Fruit fly (Drosophila melanogaster) whole organism, embryonic: ENCODE data around the gene CG17199.
A peak's percentile ranks its signal among the peaks of the same experiment; 100 is the strongest.

Experiments used
- Ada2b ChIP-seq: fragments of 200-800 bp; sonication (Bioruptor generic); IDR thresholded peaks from 2 replicates; pipeline ENCODE4 v1.3.6; 2022; ENCODE audit warnings: missing biosample characterization, missing genetic modification characterization
- B-H1 ChIP-seq: fragments of 200-800 bp; sonication (Bioruptor generic); IDR thresholded peaks from 3 replicates; pipeline ENCODE4 v1.3.6; 2022; ENCODE audit warnings: missing biosample characterization, missing genetic modification characterization
- BEAF-32 ChIP-seq: fragments of 200-800 bp; sonication (Bioruptor generic); optimal IDR thresholded peaks from 3 replicates; lab custom pipeline; 2017; ENCODE audit warnings: missing biosample characterization, missing genetic modification characterization, mild to moderate bottlenecking, moderate library complexity, missing genetic modification reagents
- BtbVII ChIP-seq: fragments of 200-800 bp; sonication (Bioruptor generic); optimal IDR thresholded peaks from 3 replicates; lab custom pipeline; 2017; ENCODE audit warnings: missing biosample characterization, mild to moderate bottlenecking, missing genetic modification characterization
- CG11560 ChIP-seq: fragments of 200-800 bp; sonication (Bioruptor generic); IDR thresholded peaks from 3 replicates; pipeline ENCODE4 v1.3.6; 2022; ENCODE audit warnings: missing biosample characterization, missing genetic modification characterization
- CG13123 ChIP-seq: fragments of 200-800 bp; sonication (Bioruptor generic); optimal IDR thresholded peaks from 2 replicates; lab custom pipeline; 2016; ENCODE audit warnings: missing biosample characterization, missing genetic modification characterization
- CG13296 ChIP-seq: fragments of 200-800 bp; sonication (Bioruptor generic); optimal IDR thresholded peaks from 3 replicates; lab custom pipeline; 2018; ENCODE audit warnings: missing biosample characterization, mild to moderate bottlenecking, missing genetic modification characterization
- CG15601 ChIP-seq: fragments of 200-800 bp; sonication (Bioruptor generic); optimal IDR thresholded peaks from 3 replicates; lab custom pipeline; 2019; ENCODE audit warnings: missing biosample characterization, mild to moderate bottlenecking, missing genetic modification characterization, moderate library complexity
- CG2199 ChIP-seq: fragments of 200-800 bp; sonication (Bioruptor generic); IDR thresholded peaks from 3 replicates; pipeline ENCODE4 v1.3.6; 2022; ENCODE audit warnings: missing biosample characterization, missing genetic modification characterization
- CG2712 ChIP-seq: fragments of 200-800 bp; optimal IDR thresholded peaks from 3 replicates; lab custom pipeline; 2019; ENCODE audit warnings: missing biosample characterization, mild to moderate bottlenecking, missing genetic modification characterization, moderate library complexity
- CG31441 ChIP-seq: fragments of 200-800 bp; sonication (Bioruptor generic); IDR thresholded peaks from 2 replicates; pipeline ENCODE4 v1.3.6; 2022; ENCODE audit warnings: missing biosample characterization, missing genetic modification characterization
- CG33557 ChIP-seq: fragments of 200-800 bp; sonication (Bioruptor generic); optimal IDR thresholded peaks from 2 replicates; lab custom pipeline; 2019; ENCODE audit warnings: missing biosample characterization, mild to moderate bottlenecking, missing genetic modification characterization, moderate library complexity
- CG4730 ChIP-seq: fragments of 200-800 bp; sonication (Bioruptor generic); IDR thresholded peaks from 2 replicates; pipeline ENCODE4 v1.3.6; 2022; ENCODE audit warnings: missing biosample characterization, missing genetic modification characterization
- CG5245 ChIP-seq: fragments of 200-800 bp; sonication (Bioruptor generic); optimal IDR thresholded peaks from 3 replicates; lab custom pipeline; 2016; ENCODE audit warnings: missing biosample characterization, missing genetic modification characterization
- CG6813 ChIP-seq: fragments of 200-800 bp; sonication (Bioruptor generic); optimal IDR thresholded peaks from 2 replicates; lab custom pipeline; 2017; ENCODE audit warnings: missing biosample characterization, missing genetic modification characterization, mild to moderate bottlenecking, moderate library complexity, missing genetic modification reagents
- CG7372 ChIP-seq: fragments of 200-800 bp; sonication (Bioruptor generic); IDR thresholded peaks from 2 replicates; pipeline ENCODE4 v1.3.6; 2022; ENCODE audit warnings: missing biosample characterization, missing genetic modification characterization
- CG8290 ChIP-seq, 3 experiments: fragments of 200-800 bp; sonication (Bioruptor generic); optimal IDR thresholded peaks; 2 replicates each; lab custom pipeline; 2016 to 2019; ENCODE audit warnings: missing biosample characterization in 3 of 3, missing genetic modification characterization in 3 of 3, mild to moderate bottlenecking in 2 of 3, moderate library complexity in 1 of 3
- CG8388 ChIP-seq: fragments of 200-800 bp; sonication (Bioruptor generic); optimal IDR thresholded peaks from 2 replicates; lab custom pipeline; 2019; ENCODE audit warnings: missing biosample characterization, mild to moderate bottlenecking, missing genetic modification characterization, moderate library complexity
- CG9437 ChIP-seq: fragments of 200-800 bp; sonication (Bioruptor generic); optimal IDR thresholded peaks from 2 replicates; lab custom pipeline; 2018; ENCODE audit warnings: missing biosample characterization, mild to moderate bottlenecking, missing genetic modification characterization
- CG9727 ChIP-seq: fragments of 200-800 bp; sonication (Bioruptor generic); optimal IDR thresholded peaks from 3 replicates; lab custom pipeline; 2017; ENCODE audit warnings: missing biosample characterization, mild to moderate bottlenecking, missing genetic modification characterization
- D ChIP-seq, 2 experiments: fragments of 200-800 bp in 1 of 2; fragments of >200 bp in 1 of 2; sonication (Bioruptor generic) in 1 of 2; optimal IDR thresholded peaks; 2 replicates in 1 of 2; 3 replicates in 1 of 2; lab custom pipeline; 2017; ENCODE audit warnings: mild to moderate bottlenecking in 1 of 2, missing biosample characterization in 1 of 2, missing genetic modification characterization in 1 of 2, missing genetic modification reagents in 1 of 2
- Deaf1 ChIP-seq: fragments of 200-800 bp; optimal IDR thresholded peaks from 3 replicates; lab custom pipeline; 2019; ENCODE audit warnings: missing biosample characterization, mild to moderate bottlenecking, missing genetic modification characterization, moderate library complexity
- Doc2 ChIP-seq: fragments of 200-800 bp; sonication (Bioruptor generic); IDR thresholded peaks from 2 replicates; pipeline ENCODE4 v1.3.6; 2022; ENCODE audit warnings: missing biosample characterization, missing genetic modification characterization
- Dref ChIP-seq: fragments of 200-800 bp; sonication (Bioruptor generic); IDR thresholded peaks from 2 replicates; pipeline ENCODE4 v1.3.6; 2022; ENCODE audit warnings: missing biosample characterization, missing genetic modification characterization
- E2f1 ChIP-seq: fragments of 200-800 bp; sonication (Bioruptor generic); IDR thresholded peaks from 2 replicates; pipeline ENCODE4 v1.3.6; 2022; ENCODE audit warnings: missing biosample characterization, missing genetic modification characterization
- Hsf ChIP-seq: fragments of 200-800 bp; sonication (Bioruptor generic); optimal IDR thresholded peaks from 3 replicates; lab custom pipeline; 2016; ENCODE audit warnings: missing biosample characterization, missing genetic modification characterization
- Lpt ChIP-seq: fragments of >200 bp; optimal IDR thresholded peaks from 2 replicates; lab custom pipeline; 2018; ENCODE audit warnings: missing biosample characterization, missing genetic modification characterization
- Mes4 ChIP-seq: fragments of 200-800 bp; sonication (Bioruptor generic); optimal IDR thresholded peaks from 2 replicates; lab custom pipeline; 2016; ENCODE audit warnings: missing biosample characterization, missing genetic modification characterization
- Mrtf ChIP-seq: fragments of 200-800 bp; sonication (Bioruptor generic); IDR thresholded peaks from 3 replicates; pipeline ENCODE4 v1.3.6; 2022; ENCODE audit warnings: missing biosample characterization, missing genetic modification characterization
- Optix ChIP-seq: fragments of 200-800 bp; sonication (Bioruptor generic); IDR thresholded peaks from 3 replicates; pipeline ENCODE4 v1.3.6; 2022; ENCODE audit warnings: missing biosample characterization, missing genetic modification characterization
- Rfx ChIP-seq: fragments of 200-800 bp; sonication (Bioruptor generic); IDR thresholded peaks from 2 replicates; pipeline ENCODE4 v1.3.6; 2022; ENCODE audit warnings: missing biosample characterization, missing genetic modification characterization
- Six4 ChIP-seq: fragments of 200-800 bp; sonication (Bioruptor generic); optimal IDR thresholded peaks from 2 replicates; lab custom pipeline; 2016; ENCODE audit warnings: missing biosample characterization, missing genetic modification characterization
- Sry-β ChIP-seq: fragments of 200-800 bp; sonication (Bioruptor generic); optimal IDR thresholded peaks from 2 replicates; lab custom pipeline; 2018; ENCODE audit warnings: missing biosample characterization, mild to moderate bottlenecking, missing genetic modification characterization, moderate library complexity
- TFAM ChIP-seq: fragments of 200-800 bp; sonication (Bioruptor generic); optimal IDR thresholded peaks from 2 replicates; lab custom pipeline; 2017; ENCODE audit warnings: missing biosample characterization, missing genetic modification characterization, inconsistent platforms
- Usf ChIP-seq: fragments of 200-800 bp; sonication (Bioruptor generic); optimal IDR thresholded peaks from 2 replicates; lab custom pipeline; 2017; ENCODE audit warnings: missing genotype, missing biosample characterization, missing genetic modification characterization
- cas ChIP-seq: fragments of 200-800 bp; sonication (Bioruptor generic); IDR thresholded peaks from 2 replicates; pipeline ENCODE4 v1.3.6; 2022; ENCODE audit warnings: missing biosample characterization, missing genetic modification characterization
- dmrt11E ChIP-seq: fragments of 200-800 bp; sonication (Bioruptor generic); optimal IDR thresholded peaks from 3 replicates; lab custom pipeline; 2018; ENCODE audit warnings: missing biosample characterization, mild to moderate bottlenecking, missing genetic modification characterization, moderate library complexity
- grn ChIP-seq: fragments of 200-800 bp; sonication (Bioruptor generic); optimal IDR thresholded peaks from 3 replicates; lab custom pipeline; 2017; ENCODE audit warnings: missing biosample characterization, missing genetic modification characterization
- hb ChIP-seq: fragments of 200-800 bp; sonication (Bioruptor generic); IDR thresholded peaks from 3 replicates; pipeline ENCODE4 v1.3.6; 2022; ENCODE audit warnings: missing biosample characterization, missing genetic modification characterization; ENCODE audit not compliant: partially characterized antibody
- kay ChIP-seq: fragments of 200-800 bp; sonication (Bioruptor generic); optimal IDR thresholded peaks from 2 replicates; lab custom pipeline; 2016; ENCODE audit warnings: missing biosample characterization, missing genetic modification characterization
- lab ChIP-seq: fragments of 200-800 bp; sonication (Bioruptor generic); optimal IDR thresholded peaks from 3 replicates; lab custom pipeline; 2017; ENCODE audit warnings: missing biosample characterization, missing genetic modification characterization, mild to moderate bottlenecking, moderate library complexity, missing genetic modification reagents
- pita ChIP-seq: fragments of 200-800 bp; sonication (Bioruptor generic); optimal IDR thresholded peaks from 2 replicates; lab custom pipeline; 2017; ENCODE audit warnings: missing biosample characterization, mild to moderate bottlenecking, missing genetic modification characterization
- run ChIP-seq: fragments of 200-800 bp; sonication (Bioruptor generic); optimal IDR thresholded peaks from 3 replicates; lab custom pipeline; 2018; ENCODE audit warnings: missing biosample characterization, mild to moderate bottlenecking, missing genetic modification characterization
- sc ChIP-seq, 3 experiments: fragments of >200 bp in 2 of 3; fragments of 200-800 bp in 1 of 3; sonication (Bioruptor generic) in 1 of 3; optimal IDR thresholded peaks; 2 replicates in 2 of 3; 3 replicates in 1 of 3; lab custom pipeline; 2017; ENCODE audit warnings: mild to moderate bottlenecking in 1 of 3, missing biosample characterization in 1 of 3, missing genetic modification characterization in 1 of 3, missing genetic modification reagents in 1 of 3
- sim ChIP-seq: fragments of 200-800 bp; sonication (Bioruptor generic); IDR thresholded peaks from 2 replicates; pipeline ENCODE4 v1.3.6; 2022; ENCODE audit warnings: missing biosample characterization, missing genetic modification characterization
- sisA ChIP-seq: fragments of 200-800 bp; sonication (Bioruptor generic); IDR thresholded peaks from 2 replicates; pipeline ENCODE4 v1.3.6; 2022; ENCODE audit warnings: missing biosample characterization, missing genetic modification characterization
- stc ChIP-seq: fragments of 200-800 bp; sonication (Bioruptor generic); IDR thresholded peaks from 2 replicates; pipeline ENCODE4 v1.3.6; 2022; ENCODE audit warnings: missing biosample characterization, missing genetic modification characterization
- twi ChIP-seq: fragments of 200-800 bp; optimal IDR thresholded peaks from 2 replicates; lab custom pipeline; 2019; ENCODE audit warnings: missing biosample characterization, mild to moderate bottlenecking, missing genetic modification characterization, moderate library complexity
- zf30C ChIP-seq: fragments of 200-800 bp; sonication (Bioruptor generic); optimal IDR thresholded peaks from 3 replicates; lab custom pipeline; 2018; ENCODE audit warnings: missing biosample characterization, mild to moderate bottlenecking, missing genetic modification characterization

Gene CG17199

DNA sequence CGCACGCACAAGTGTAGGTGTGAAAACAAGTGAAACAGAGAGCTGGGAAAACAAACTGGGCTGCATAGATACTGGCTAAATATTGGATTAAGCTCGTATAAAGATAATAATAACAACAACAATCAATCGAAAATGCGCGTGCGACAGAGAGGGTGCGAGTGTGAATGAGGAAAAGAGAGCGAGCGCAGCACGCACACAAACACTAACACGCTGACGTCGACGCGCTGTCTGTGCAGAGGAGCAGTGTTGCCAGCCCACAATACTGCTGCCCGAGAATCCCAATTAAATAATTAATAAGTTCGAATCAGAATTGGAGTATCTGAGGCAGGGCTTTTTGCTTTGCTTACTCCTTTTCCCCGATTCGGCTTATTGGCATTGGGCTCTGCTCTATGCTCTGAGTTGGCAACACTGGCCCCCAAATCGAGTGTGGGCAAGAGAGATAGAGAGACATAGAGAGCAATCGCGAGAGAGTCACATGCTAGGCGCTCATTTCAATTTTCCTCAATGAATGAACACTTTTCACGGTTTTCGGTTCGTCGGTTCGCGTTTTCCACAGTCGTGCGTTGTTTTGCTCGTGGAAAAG is 43.5 kb upstream of the CG17199 start (continued):
- TF ChIP-seq CG5245 (GFP tag; lab: Kevin White, UChicago) (peak; percentile 71), Lpt (GFP tag; lab: Kevin White, UChicago) (no peak), D (optimal IDR thresholded peaks at IDR 0.05; lab: Kevin White, UChicago) (no peak), D (GFP tag; optimal IDR thresholded peaks at IDR 0.05; lab: Kevin White, UChicago) (peak; percentile 73), twi (tag; lab: Kevin White, UChicago) (peak; percentile 1), CG9437 (no peak), pita (GFP tag; lab: Kevin White, UChicago) (no peak), Optix (GFP tag; lab: Robert Waterston, UW) (peak; percentile 89), Rfx (peak; percentile 93), sisA (peak; percentile 81), kay (GFP tag; lab: Kevin White, UChicago) (peak; percentile 62), lab (GFP tag; lab: Kevin White, UChicago) (peak; percentile 93), Deaf1 (peak; percentile 86), grn (GFP tag; lab: Kevin White, UChicago) (peak; percentile 28), dmrt11E (tag; lab: Kevin White, UChicago) (peak; percentile 65), BtbVII (GFP tag; lab: Kevin White, UChicago) (peak; percentile 74), stc (GFP tag; lab: Robert Waterston, UW) (peak; percentile 89), CG15601 (tag; lab: Kevin White, UChicago) (peak; percentile 54), CG8388 (GFP tag; lab: Kevin White, UChicago) (peak; percentile 76), CG33557 (GFP tag; lab: Kevin White, UChicago) (peak; percentile 3), sim (GFP tag; lab: Robert Waterston, UW) (peak; percentile 77), Usf (GFP tag; lab: Kevin White, UChicago) (peak; percentile 54), Mes4 (peak; percentile 73), Dref (GFP tag; lab: Robert Waterston, UW) (no peak), BEAF-32 (GFP tag; lab: Kevin White, UChicago) (no peak), CG13296 (GFP tag; lab: Kevin White, UChicago) (peak; percentile 48), Doc2 (GFP tag; lab: Robert Waterston, UW) (no peak), CG11560 (tag; lab: Robert Waterston, UW) (peak; percentile 71; the same call in 1 of the 3 replicates), CG7372 (GFP tag; lab: Robert Waterston, UW) (peak; percentile 83), zf30C (GFP tag; lab: Kevin White, UChicago) (no peak), CG31441 (peak; percentile 52; the same call in 1 of the 2 replicates), CG13123 (GFP tag; lab: Kevin White, UChicago) (peak; percentile 61), Hsf (peak; percentile 90), CG2712 (peak; percentile 82), B-H1 (GFP tag; lab: Robert Waterston, UW) (peak; percentile 81), Mrtf (peak; percentile 81), TFAM (GFP tag; lab: Kevin White, UChicago) (peak; percentile 45), Ada2b (peak; percentile 90), hb (GFP tag; lab: Robert Waterston, UW) (no peak), sc (optimal IDR thresholded peaks at IDR 0.05; lab: Kevin White, UChicago) (no peak), sc (GFP tag; optimal IDR thresholded peaks at IDR 0.05; lab: Kevin White, UChicago) (peak; percentile 60), CG6813 (GFP tag; lab: Kevin White, UChicago) (peak; percentile 90), CG4730 (GFP tag; lab: Robert Waterston, UW) (peak; percentile 81), run (tag; lab: Kevin White, UChicago) (peak; percentile 53), CG8290 (GFP tag; optimal IDR thresholded peaks at IDR 0.05; lab: Kevin White, UChicago) (peak; percentile 33), CG8290 (tag; optimal IDR thresholded peaks at IDR 0.05; lab: Kevin White, UChicago) (peak in 1 of 2 experiments; percentile 97), cas (peak; percentile 86), CG2199 (GFP tag; lab: Robert Waterston, UW) (peak; percentile 77; the same call in 2 of the 3 replicates), Six4 (peak; percentile 83), CG9727 (GFP tag; lab: Kevin White, UChicago) (peak; percentile 86), Sry-β (GFP tag; lab: Kevin White, UChicago) (no peak), E2f1 (GFP tag; lab: Robert Waterston, UW) (peak; percentile 90)
